Worm (Caenorhabditis elegans) whole organism, young adult: ENCODE measurements around the gene brap-2.

Experiments
- B0019.2 ChIP-seq: fragments of 200-800 bp; sonication (Bioruptor generic); conservative IDR thresholded peaks from 2 replicates; pipeline ENCODE4 v1.3.6; 2022; ENCODE audit warnings: missing genetic modification reagents, missing genetic modification characterization, missing compliant biosample characterization
- C17E4.6 ChIP-seq: fragments of 200-800 bp; sonication (Bioruptor generic); IDR thresholded peaks from 2 replicates; pipeline ENCODE4 v1.3.6; 2022; ENCODE audit warnings: missing genetic modification reagents, missing genetic modification characterization, missing compliant biosample characterization
- F23B12.7 ChIP-seq: sonication (generic microtip); optimal IDR thresholded peaks from 2 replicates; lab custom pipeline; 2017; ENCODE audit warnings: missing genetic modification characterization, mild to moderate bottlenecking, missing compliant biosample characterization, antibody characterized with exemption, moderate library complexity; ENCODE audit not compliant: insufficient read depth
- F49E8.2 ChIP-seq: sonication (generic microtip); optimal IDR thresholded peaks from 3 replicates; lab custom pipeline; 2017; ENCODE audit warnings: missing genetic modification characterization, mild to moderate bottlenecking, missing compliant biosample characterization, antibody characterized with exemption, moderate library complexity; ENCODE audit not compliant: insufficient read depth
- F52B5.7 ChIP-seq: sonication (generic microtip); optimal IDR thresholded peaks from 2 replicates; lab custom pipeline; 2016; ENCODE audit warnings: mild to moderate bottlenecking, missing genetic modification characterization, missing compliant biosample characterization
- F57A8.1 ChIP-seq: fragments of 200-800 bp; sonication (Bioruptor generic); optimal IDR thresholded peaks from 2 replicates; lab custom pipeline; 2018; ENCODE audit warnings: mild to moderate bottlenecking, missing genetic modification characterization, moderate library complexity, missing compliant biosample characterization
- Y53F4B.3 ChIP-seq: fragments of 200-800 bp; sonication (Bioruptor generic); IDR thresholded peaks from 2 replicates; pipeline ENCODE4 v1.3.6; 2022; ENCODE audit warnings: missing genetic modification reagents, missing genetic modification characterization, missing compliant biosample characterization
- Y53G8AR.9 ChIP-seq: fragments of 200-800 bp; sonication (Bioruptor generic); conservative IDR thresholded peaks from 2 replicates; pipeline ENCODE4 v1.3.6; 2022; ENCODE audit warnings: missing genetic modification reagents, missing genetic modification characterization, missing compliant biosample characterization
- Y67H2A.10 ChIP-seq: fragments of 200-800 bp; sonication (Bioruptor generic); conservative IDR thresholded peaks from 2 replicates; pipeline ENCODE4 v1.3.6; 2022; ENCODE audit warnings: missing genetic modification reagents, missing genetic modification characterization, missing compliant biosample characterization
- Y79H2A.3 ChIP-seq: fragments of 200-800 bp; sonication (Bioruptor generic); conservative IDR thresholded peaks from 2 replicates; pipeline ENCODE4 v1.3.6; 2022; ENCODE audit warnings: missing genetic modification reagents, missing genetic modification characterization, missing compliant biosample characterization
- Y95B8A.8 ChIP-seq: fragments of 200-800 bp; sonication (Bioruptor generic); IDR thresholded peaks from 2 replicates; pipeline ENCODE4 v1.3.6; 2022; ENCODE audit warnings: missing genetic modification reagents, missing genetic modification characterization, missing compliant biosample characterization
- ama-1 ChIP-seq, 3 experiments: fragments of 150-350 bp in 1 of 3; sonication (generic microtip) in 2 of 3; optimal IDR thresholded peaks; 2 replicates each; lab custom pipeline; 2014 to 2018; ENCODE audit warnings: missing biosample characterization in 2 of 3, missing genetic modification characterization in 2 of 3, missing genetic modification reagents in 2 of 3
- aptf-2 ChIP-seq: fragments of 200-800 bp; sonication (Bioruptor generic); conservative IDR thresholded peaks from 2 replicates; pipeline ENCODE4 v1.3.6; 2022; ENCODE audit warnings: missing genetic modification reagents, missing genetic modification characterization, missing compliant biosample characterization
- attf-5 ChIP-seq: fragments of 200-800 bp; sonication (Bioruptor generic); optimal IDR thresholded peaks from 2 replicates; lab custom pipeline; 2018; ENCODE audit warnings: mild to moderate bottlenecking, missing genetic modification characterization, missing compliant biosample characterization
- cebp-1 ChIP-seq, 2 experiments: fragments of 200-800 bp in 1 of 2; sonication (Bioruptor generic) in 1 of 2; sonication (generic microtip) in 1 of 2; IDR thresholded peaks in 1 of 2; optimal IDR thresholded peaks in 1 of 2; 2 replicates each; pipeline versions ENCODE4 v1.3.6 to Lab custom; 2017 to 2022; ENCODE audit warnings: missing compliant biosample characterization in 2 of 2, missing genetic modification characterization in 2 of 2, mild to moderate bottlenecking in 1 of 2, missing genetic modification reagents in 1 of 2, moderate library complexity in 1 of 2
- cebp-2 ChIP-seq: fragments of 200-800 bp; sonication (Bioruptor generic); IDR thresholded peaks from 2 replicates; pipeline ENCODE4 v1.3.6; 2022; ENCODE audit warnings: missing genetic modification characterization, missing compliant biosample characterization
- ceh-79 ChIP-seq: sonication (generic microtip); optimal IDR thresholded peaks from 2 replicates; lab custom pipeline; 2017; ENCODE audit warnings: mild to moderate bottlenecking, missing genetic modification characterization, missing compliant biosample characterization
- ceh-91 ChIP-seq: fragments of 200-800 bp; sonication (Bioruptor generic); IDR thresholded peaks from 2 replicates; pipeline ENCODE4 v1.3.6; 2022; ENCODE audit warnings: missing genetic modification reagents, missing genetic modification characterization, missing compliant biosample characterization
- dpff-1 ChIP-seq: sonication (generic microtip); optimal IDR thresholded peaks from 2 replicates; lab custom pipeline; 2017; ENCODE audit warnings: mild to moderate bottlenecking, missing genetic modification characterization, missing compliant biosample characterization
- egl-18 ChIP-seq: fragments of 200-800 bp; sonication (Bioruptor generic); IDR thresholded peaks from 2 replicates; pipeline ENCODE4 v1.3.6; 2022; ENCODE audit warnings: missing genetic modification reagents, missing genetic modification characterization, missing compliant biosample characterization
- ekl-4 ChIP-seq: fragments of 200-800 bp; sonication (Bioruptor generic); IDR thresholded peaks from 2 replicates; pipeline ENCODE4 v1.3.6; 2022; ENCODE audit warnings: missing genetic modification reagents, missing genetic modification characterization, missing compliant biosample characterization
- him-1 ChIP-seq: sonication (generic microtip); optimal IDR thresholded peaks from 2 replicates; lab custom pipeline; 2016; ENCODE audit warnings: missing genotype, missing genetic modification reagents, missing genetic modification characterization, missing compliant biosample characterization
- lag-1 ChIP-seq: fragments of 200-800 bp; sonication (Bioruptor generic); IDR thresholded peaks from 2 replicates; pipeline ENCODE4 v1.3.6; 2022; ENCODE audit warnings: missing genetic modification reagents, missing genetic modification characterization, missing compliant biosample characterization
- lin-54 ChIP-seq: fragments of 200-800 bp; sonication (Bioruptor generic); optimal IDR thresholded peaks from 2 replicates; lab custom pipeline; 2018; ENCODE audit warnings: mild to moderate bottlenecking, missing genetic modification characterization, missing compliant biosample characterization
- lsl-1 ChIP-seq: fragments of 200-800 bp; sonication (Bioruptor generic); optimal IDR thresholded peaks from 2 replicates; lab custom pipeline; 2018; ENCODE audit warnings: mild to moderate bottlenecking, missing genetic modification characterization, moderate library complexity, missing compliant biosample characterization
- lsy-27 ChIP-seq: sonication (generic microtip); optimal IDR thresholded peaks from 2 replicates; lab custom pipeline; 2017; ENCODE audit warnings: missing genetic modification characterization, mild to moderate bottlenecking, missing compliant biosample characterization, antibody characterized with exemption, missing genotype, borderline replicate concordance; ENCODE audit not compliant: insufficient read depth
- mes-4 ChIP-seq: sonication (generic microtip); optimal IDR thresholded peaks from 2 replicates; lab custom pipeline; 2016; ENCODE audit warnings: missing genotype, missing genetic modification characterization, missing compliant biosample characterization
- nfya-1 ChIP-seq: sonication (generic microtip); optimal IDR thresholded peaks from 2 replicates; lab custom pipeline; 2017; ENCODE audit warnings: antibody characterized with exemption, missing compliant biosample characterization, missing genetic modification characterization, borderline replicate concordance; ENCODE audit not compliant: insufficient read depth
- nhr-120 ChIP-seq: fragments of 200-800 bp; sonication (Bioruptor generic); IDR thresholded peaks from 2 replicates; pipeline ENCODE4 v1.3.6; 2022; ENCODE audit warnings: missing genetic modification characterization, missing compliant biosample characterization
- rcor-1 ChIP-seq: fragments of 200-800 bp; sonication (Bioruptor generic); IDR thresholded peaks from 2 replicates; pipeline ENCODE4 v1.3.6; 2022; ENCODE audit warnings: missing genetic modification reagents, missing genetic modification characterization, missing compliant biosample characterization
- repo-1 ChIP-seq: sonication (generic microtip); optimal IDR thresholded peaks from 2 replicates; lab custom pipeline; 2017; ENCODE audit warnings: mild to moderate bottlenecking, missing genetic modification characterization, missing compliant biosample characterization
- sdz-38 ChIP-seq: sonication (generic microtip); optimal IDR thresholded peaks from 2 replicates; lab custom pipeline; 2016; ENCODE audit warnings: missing genotype, missing genetic modification characterization, missing compliant biosample characterization
- sea-2 ChIP-seq: fragments of 200-800 bp; sonication (Bioruptor generic); IDR thresholded peaks from 2 replicates; pipeline ENCODE4 v1.3.6; 2022; ENCODE audit warnings: missing genetic modification characterization, missing compliant biosample characterization
- snpc-1.3 ChIP-seq: sonication (generic microtip); optimal IDR thresholded peaks from 2 replicates; lab custom pipeline; 2017; ENCODE audit warnings: missing genetic modification characterization, mild to moderate bottlenecking, missing compliant biosample characterization, antibody characterized with exemption, moderate library complexity, missing genotype, missing genetic modification reagents; ENCODE audit not compliant: insufficient read depth
- snpc-4 ChIP-seq, 5 experiments: fragments of 150-350 bp in 1 of 5; sonication (generic microtip) in 4 of 5; optimal IDR thresholded peaks; 2 replicates each; lab custom pipeline; 2014 to 2018; ENCODE audit warnings: missing genetic modification characterization in 5 of 5, missing biosample characterization in 3 of 5, antibody characterized with exemption in 2 of 5, mild to moderate bottlenecking in 2 of 5, missing compliant biosample characterization in 2 of 5, missing genotype in 2 of 5, moderate library complexity in 2 of 5, missing genetic modification reagents in 1 of 5
- zim-3 ChIP-seq: sonication (generic microtip); optimal IDR thresholded peaks from 2 replicates; lab custom pipeline; 2017; ENCODE audit warnings: mild to moderate bottlenecking, missing genetic modification characterization, moderate library complexity, missing compliant biosample characterization
- ztf-22 ChIP-seq: fragments of 200-800 bp; sonication (Bioruptor generic); optimal IDR thresholded peaks from 2 replicates; lab custom pipeline; 2018; ENCODE audit warnings: mild to moderate bottlenecking, missing genetic modification characterization, moderate library complexity, missing compliant biosample characterization
- ztf-26 ChIP-seq: sonication (generic microtip); optimal IDR thresholded peaks from 2 replicates; lab custom pipeline; 2017; ENCODE audit warnings: missing genetic modification characterization, missing compliant biosample characterization
- ztf-28 ChIP-seq: fragments of 200-800 bp; sonication (Bioruptor generic); IDR thresholded peaks from 2 replicates; pipeline ENCODE4 v1.3.6; 2022; ENCODE audit warnings: missing genetic modification reagents, missing genetic modification characterization, missing compliant biosample characterization

Gene brap-2

DNA sequence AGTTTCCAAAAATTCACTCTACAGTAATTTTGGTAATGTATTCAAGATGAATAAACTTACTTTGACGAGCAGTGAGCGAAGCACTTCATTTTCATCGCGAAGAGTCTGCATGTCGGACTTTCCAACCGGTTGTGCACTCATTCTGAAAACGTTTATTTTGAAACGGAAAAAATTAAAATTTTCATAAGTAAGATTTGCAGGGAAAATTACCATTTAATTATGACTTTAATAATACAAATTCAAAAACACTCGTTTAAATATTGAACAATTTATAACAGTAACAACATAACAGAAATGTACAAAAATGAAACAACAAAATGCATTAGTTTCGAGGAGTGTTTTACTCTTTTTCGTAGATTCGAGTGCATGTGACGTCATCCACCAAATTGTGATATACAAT lies 19.5 kb upstream of the brap-2 start, which contains the start of the genes EEED8.13 and EEED8.18:
Gene EEED8.13, minus strand, starts transcription at position 101 of the 400 bp plus-strand sequence.
Gene EEED8.18, minus strand, starts transcription at position 144 of the 400 bp plus-strand sequence.
- TF ChIP-seq Y79H2A.3 (GFP tag; lab: Robert Waterston, UW), result no peak
- TF ChIP-seq snpc-1.3 (tag; lab: Kevin White, UChicago), result no peak
- TF ChIP-seq egl-18 (GFP tag; lab: Robert Waterston, UW), result no peak
- TF ChIP-seq Y53F4B.3 (GFP tag; lab: Robert Waterston, UW), result no peak
- no peak for TF ChIP-seq ama-1 (optimal IDR thresholded peaks at IDR 0.05; lab: Kevin White, UChicago)
- TF ChIP-seq ama-1 (GFP tag; optimal IDR thresholded peaks at IDR 0.05; lab: Kevin White, UChicago), result no peak
- TF ChIP-seq F23B12.7 (tag; lab: Kevin White, UChicago), result no peak
- no peak for TF ChIP-seq zim-3 (tag; lab: Kevin White, UChicago)
- no peak for TF ChIP-seq attf-5
- TF ChIP-seq Y95B8A.8 (GFP tag; lab: Robert Waterston, UW), result no peak
- no peak for TF ChIP-seq Y53G8AR.9 (GFP tag; lab: Robert Waterston, UW)
- TF ChIP-seq him-1, result no peak
- no peak for TF ChIP-seq ztf-22 (GFP tag; lab: Kevin White, UChicago)

DNA sequence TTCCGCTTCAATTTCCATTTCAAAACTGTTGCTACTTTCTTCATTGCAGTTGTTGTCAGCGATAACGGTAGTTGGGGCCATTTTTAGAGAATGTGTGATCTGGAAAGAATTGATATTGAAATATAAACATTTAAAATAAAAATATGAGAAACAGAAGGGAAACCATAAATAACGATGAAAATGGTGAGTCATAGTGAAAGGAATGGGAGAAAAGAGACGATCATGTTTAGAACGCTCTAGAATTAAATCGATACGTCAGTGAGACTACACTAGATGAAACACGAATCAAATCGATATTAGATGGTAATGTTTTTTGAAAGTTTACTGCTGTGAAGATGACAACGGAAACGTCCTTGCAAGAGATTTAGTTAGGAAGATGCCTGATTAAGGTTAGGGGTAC lies 15.9 kb upstream of the brap-2 start, which contains the start of the genes EEED8.12 and EEED8.4:
Gene EEED8.12, minus strand, starts transcription at position 101 of the 400 bp plus-strand sequence.
Gene EEED8.4, plus strand, starts transcription at position 396 of the 400 bp plus-strand sequence.
- TF ChIP-seq sdz-38 (tag; lab: Kevin White, UChicago), result no peak
- TF ChIP-seq cebp-1 (GFP tag; IDR thresholded peaks at IDR 0.05; lab: Robert Waterston, UW), result no peak
- no peak for TF ChIP-seq cebp-1 (tag; optimal IDR thresholded peaks at IDR 0.05; lab: Kevin White, UChicago)
- no peak for TF ChIP-seq ceh-91
- TF ChIP-seq ztf-26 (tag; lab: Kevin White, UChicago), result no peak
- no peak for TF ChIP-seq mes-4 (tag; lab: Kevin White, UChicago)
- TF ChIP-seq ama-1 (optimal IDR thresholded peaks at IDR 0.05; lab: Kevin White, UChicago), result no peak
- TF ChIP-seq ama-1 (GFP tag; optimal IDR thresholded peaks at IDR 0.05; lab: Kevin White, UChicago), result no peak
- no peak for TF ChIP-seq zim-3 (tag; lab: Kevin White, UChicago)
- no peak for TF ChIP-seq ekl-4 (GFP tag; lab: Robert Waterston, UW)
- no peak for TF ChIP-seq F57A8.1 (GFP tag; lab: Kevin White, UChicago)
- TF ChIP-seq Y95B8A.8 (GFP tag; lab: Robert Waterston, UW), result no peak
- no peak for TF ChIP-seq repo-1
- no peak for TF ChIP-seq nfya-1
- no peak for TF ChIP-seq F52B5.7
- no peak for TF ChIP-seq lag-1 (GFP tag; lab: Robert Waterston, UW)
- TF ChIP-seq rcor-1 (GFP tag; lab: Robert Waterston, UW), result no peak
- TF ChIP-seq dpff-1 (tag; lab: Kevin White, UChicago), result no peak

DNA sequence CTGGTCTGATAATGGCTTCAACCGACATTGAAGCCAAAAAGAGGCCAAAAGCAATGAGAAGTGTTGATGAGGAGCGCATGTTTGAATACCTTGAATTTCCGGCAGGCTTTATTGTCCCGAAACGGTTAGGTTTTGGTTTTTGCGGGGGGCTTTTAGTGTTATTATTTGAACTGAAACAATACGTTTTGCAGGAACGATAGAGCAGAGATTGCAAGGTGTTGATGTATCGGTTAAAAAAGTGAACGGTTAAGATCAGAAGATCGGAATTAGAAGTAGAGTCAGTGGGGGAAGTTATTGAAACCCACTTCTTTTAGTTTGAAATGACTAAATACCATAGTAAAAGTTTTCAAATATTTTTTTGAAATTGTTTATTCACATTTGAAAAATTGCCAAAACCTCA lies 14.6 kb upstream of the brap-2 start, which contains the start of gene clec-141:
Gene clec-141, minus strand, starts transcription at position 101 of the 400 bp plus-strand sequence.
- no peak for TF ChIP-seq aptf-2
- TF ChIP-seq snpc-4 (GFP tag; optimal IDR thresholded peaks at IDR 0.05; lab: Kevin White, UChicago), result no peak
- no peak for TF ChIP-seq snpc-4 (tag; optimal IDR thresholded peaks at IDR 0.05; lab: Kevin White, UChicago)
- no peak for TF ChIP-seq lsy-27
- TF ChIP-seq F49E8.2, result no peak
- no peak for TF ChIP-seq C17E4.6 (GFP tag; lab: Robert Waterston, UW)
- no peak for TF ChIP-seq sea-2
- TF ChIP-seq nhr-120 (GFP tag; lab: Robert Waterston, UW), result no peak
- TF ChIP-seq lin-54 (GFP tag; lab: Kevin White, UChicago), result no peak
- TF ChIP-seq snpc-1.3 (tag; lab: Kevin White, UChicago), result no peak
- no peak for TF ChIP-seq Y67H2A.10
- TF ChIP-seq lsl-1 (GFP tag; lab: Kevin White, UChicago), result no peak
- TF ChIP-seq B0019.2 (GFP tag; lab: Robert Waterston, UW), result no peak
- no peak for TF ChIP-seq ceh-79 (tag; lab: Kevin White, UChicago)
- no peak for TF ChIP-seq ztf-28
- TF ChIP-seq cebp-2 (GFP tag; lab: Robert Waterston, UW), result no peak
